Fruit fly (Drosophila melanogaster): ENCODE data around the gene CG11357.

- TF ChIP-seq OdsH (GFP tag; optimal IDR thresholded peaks at IDR 0.05) (no peak), dsf (GFP tag; optimal IDR thresholded peaks at IDR 0.05; ENCODE audit: borderline replicate concordance) (no peak), GATAd (GFP tag; optimal IDR thresholded peaks at IDR 0.05) (no peak), HLH106 (tag; optimal IDR thresholded peaks at IDR 0.05) (no peak), pan (optimal IDR thresholded peaks at IDR 0.05) (no peak), h (GFP tag; optimal IDR thresholded peaks at IDR 0.05) (no peak), jim (GFP tag; optimal IDR thresholded peaks at IDR 0.05) (no peak)
Observed at dm6 chr3L:4501406-4501805, 40.4 kb upstream of the CG11357 start.
